Worm (Caenorhabditis elegans) whole organism, L1 larva: ENCODE results near the gene F19F10.3.

ENCODE experiments used
- C04F5.9 ChIP-seq: sonication (generic microtip); optimal IDR thresholded peaks from 2 replicates; lab custom pipeline; 2016; ENCODE audit warnings: missing genetic modification characterization, missing compliant biosample characterization
- aha-1 ChIP-seq: fragments of 150-350 bp; optimal IDR thresholded peaks from 2 replicates; lab custom pipeline; 2014; ENCODE audit warnings: missing biosample characterization, missing genetic modification characterization
- blmp-1 ChIP-seq: fragments of 150-350 bp; optimal IDR thresholded peaks from 2 replicates; lab custom pipeline; 2014; ENCODE audit warnings: missing biosample characterization, missing genetic modification characterization
- dpl-1 ChIP-seq, 3 experiments: fragments of 150-350 bp in 2 of 3; sonication (generic microtip) in 1 of 3; optimal IDR thresholded peaks; 2 replicates each; lab custom pipeline; 2014 to 2017; ENCODE audit warnings: missing biosample characterization in 3 of 3, missing genetic modification characterization in 3 of 3, missing genetic modification reagents in 3 of 3
- elt-2 ChIP-seq: sonication (generic microtip); optimal IDR thresholded peaks from 2 replicates; lab custom pipeline; 2016; ENCODE audit warnings: missing genetic modification characterization, mild to moderate bottlenecking, inconsistent platforms, missing compliant biosample characterization, missing genetic modification reagents
- ets-5 ChIP-seq: fragments of 200-800 bp; sonication (Bioruptor generic); IDR thresholded peaks from 2 replicates; pipeline ENCODE4 v1.3.6; 2022; ENCODE audit warnings: missing genetic modification characterization, missing compliant biosample characterization
- grh-1 ChIP-seq: fragments of 200-800 bp; sonication (Bioruptor generic); IDR thresholded peaks from 2 replicates; pipeline ENCODE4 v1.3.6; 2022; ENCODE audit warnings: missing genetic modification reagents, missing genetic modification characterization, missing compliant biosample characterization
- hpl-2 ChIP-seq: fragments of 150-350 bp; optimal IDR thresholded peaks from 2 replicates; lab custom pipeline; 2014; ENCODE audit warnings: missing biosample characterization, missing genetic modification reagents, missing genetic modification characterization
- isw-1 ChIP-seq: fragments of 200-800 bp; sonication (Bioruptor generic); IDR thresholded peaks from 2 replicates; pipeline ENCODE4 v1.3.6; 2022; ENCODE audit warnings: missing genetic modification characterization, missing compliant biosample characterization
- jun-1 ChIP-seq: fragments of 150-350 bp; optimal IDR thresholded peaks from 2 replicates; lab custom pipeline; 2014; ENCODE audit warnings: missing biosample characterization, missing genetic modification reagents, missing genetic modification characterization
- lin-15B ChIP-seq: fragments of 150-350 bp; sonication (generic microtip); optimal IDR thresholded peaks from 3 replicates; lab custom pipeline; 2014; ENCODE audit warnings: missing biosample characterization, missing genetic modification characterization
- lin-35 ChIP-seq, 2 experiments: fragments of 150-350 bp; optimal IDR thresholded peaks; 2 replicates each; lab custom pipeline; 2014; ENCODE audit warnings: missing biosample characterization in 2 of 2, missing genetic modification characterization in 2 of 2, missing genetic modification reagents in 2 of 2
- mab-9 ChIP-seq: fragments of 200-800 bp; sonication (Bioruptor generic); IDR thresholded peaks from 2 replicates; pipeline ENCODE4 v1.3.6; 2022; ENCODE audit warnings: missing genetic modification reagents, missing genetic modification characterization, missing compliant biosample characterization
- mdl-1 ChIP-seq, 2 experiments: fragments of 150-350 bp; optimal IDR thresholded peaks; 2 replicates each; lab custom pipeline; 2014 to 2017; ENCODE audit warnings: missing biosample characterization in 2 of 2, missing genetic modification characterization in 2 of 2, inconsistent platforms in 1 of 2
- nhr-11 ChIP-seq: fragments of 150-350 bp; optimal IDR thresholded peaks from 2 replicates; lab custom pipeline; 2014; ENCODE audit warnings: missing biosample characterization, missing genetic modification characterization
- nhr-19 ChIP-seq: fragments of 200-800 bp; sonication (Bioruptor generic); conservative IDR thresholded peaks from 2 replicates; pipeline ENCODE4 v1.3.6; 2022; ENCODE audit warnings: missing genetic modification characterization, missing compliant biosample characterization
- nhr-28 ChIP-seq: fragments of 150-350 bp; optimal IDR thresholded peaks from 2 replicates; lab custom pipeline; 2014; ENCODE audit warnings: missing biosample characterization, missing genetic modification characterization
- nhr-47 ChIP-seq: sonication (generic microtip); optimal IDR thresholded peaks from 2 replicates; lab custom pipeline; 2016; ENCODE audit warnings: mild to moderate bottlenecking, missing genetic modification characterization, moderate library complexity, missing compliant biosample characterization
- nhr-71 ChIP-seq: sonication (generic microtip); optimal IDR thresholded peaks from 2 replicates; lab custom pipeline; 2016; ENCODE audit warnings: mild to moderate bottlenecking, missing genetic modification characterization, moderate library complexity, missing compliant biosample characterization
- nhr-90 ChIP-seq: sonication (generic microtip); optimal IDR thresholded peaks from 2 replicates; lab custom pipeline; 2016; ENCODE audit warnings: mild to moderate bottlenecking, missing genetic modification characterization, missing compliant biosample characterization; ENCODE audit not compliant: poor library complexity
- pax-3 ChIP-seq: fragments of 200-800 bp; sonication (Bioruptor generic); optimal IDR thresholded peaks from 2 replicates; lab custom pipeline; 2018; ENCODE audit warnings: mild to moderate bottlenecking, missing genetic modification characterization, moderate library complexity, missing compliant biosample characterization
- snpc-4 ChIP-seq: fragments of 150-350 bp; optimal IDR thresholded peaks from 2 replicates; lab custom pipeline; 2014; ENCODE audit warnings: missing biosample characterization, missing genetic modification characterization
- snu-23 ChIP-seq: sonication (generic microtip); optimal IDR thresholded peaks from 2 replicates; lab custom pipeline; 2016; ENCODE audit warnings: missing genetic modification characterization, missing compliant biosample characterization
- sup-37 ChIP-seq: fragments of 200-800 bp; sonication (Bioruptor generic); optimal IDR thresholded peaks from 2 replicates; lab custom pipeline; 2018; ENCODE audit warnings: mild to moderate bottlenecking, missing genetic modification characterization, missing compliant biosample characterization
- tlp-1 ChIP-seq: fragments of 150-350 bp; optimal IDR thresholded peaks from 2 replicates; lab custom pipeline; 2014; ENCODE audit warnings: missing biosample characterization, missing genetic modification characterization
- unc-30 ChIP-seq: sonication (generic microtip); optimal IDR thresholded peaks from 2 replicates; lab custom pipeline; 2017; ENCODE audit warnings: missing biosample characterization, missing genetic modification characterization
- unc-62 ChIP-seq: fragments of 150-350 bp; optimal IDR thresholded peaks from 2 replicates; lab custom pipeline; 2014; ENCODE audit warnings: missing biosample characterization, missing genetic modification reagents, missing genetic modification characterization
- zag-1 ChIP-seq: fragments of 150-350 bp; optimal IDR thresholded peaks from 2 replicates; lab custom pipeline; 2014; ENCODE audit warnings: missing biosample characterization, missing genetic modification characterization
- zip-4 ChIP-seq: fragments of 200-800 bp; sonication (Bioruptor generic); optimal IDR thresholded peaks from 2 replicates; lab custom pipeline; 2018; ENCODE audit warnings: mild to moderate bottlenecking, missing genetic modification characterization, moderate library complexity, missing compliant biosample characterization

The F19F10.3 gene

ce11 chrV:7538018-7538417 lies 13.9 kb upstream of the F19F10.3 start, which contains the start of gene C54F6.12:
Gene C54F6.12 (minus strand): TSS chrV:7538118.
- TF ChIP-seq mab-9 (GFP tag; lab: Robert Waterston, UW) (no peak), nhr-28 (tag; lab: Kevin White, UChicago) (no peak), zip-4 (GFP tag; lab: Kevin White, UChicago) (no peak), nhr-19 (GFP tag; lab: Robert Waterston, UW) (no peak), snu-23 (GFP tag; lab: Kevin White, UChicago) (no peak), hpl-2 (GFP tag; lab: Kevin White, UChicago) (no peak)

ce11 chrV:7539015-7539414 lies 12.9 kb upstream of the F19F10.3 start, which contains the start of gene srh-268:
Gene srh-268 (plus strand): TSS chrV:7539315.
- TF ChIP-seq ets-5 (GFP tag; lab: Robert Waterston, UW) (no peak), aha-1 (tag; lab: Kevin White, UChicago) (no peak), zag-1 (tag; lab: Kevin White, UChicago) (no peak), sup-37 (GFP tag; lab: Kevin White, UChicago) (no peak), blmp-1 (tag; lab: Kevin White, UChicago) (no peak), nhr-28 (tag; lab: Kevin White, UChicago) (no peak), nhr-11 (no peak), nhr-47 (tag; lab: Kevin White, UChicago) (no peak), dpl-1 (GFP tag; optimal IDR thresholded peaks at IDR 0.05; lab: Kevin White, UChicago) (no peak), snu-23 (GFP tag; lab: Kevin White, UChicago) (no peak), grh-1 (no peak), lin-15B (no peak), nhr-90 (tag; lab: Kevin White, UChicago) (no peak), unc-30 (tag; lab: Kevin White, UChicago) (no peak), nhr-71 (tag; lab: Kevin White, UChicago) (no peak), lin-35 (GFP tag; optimal IDR thresholded peaks at IDR 0.05; lab: Kevin White, UChicago) (no peak), snpc-4 (no peak), tlp-1 (tag; lab: Kevin White, UChicago) (no peak), isw-1 (GFP tag; lab: Robert Waterston, UW) (no peak)

DNA sequence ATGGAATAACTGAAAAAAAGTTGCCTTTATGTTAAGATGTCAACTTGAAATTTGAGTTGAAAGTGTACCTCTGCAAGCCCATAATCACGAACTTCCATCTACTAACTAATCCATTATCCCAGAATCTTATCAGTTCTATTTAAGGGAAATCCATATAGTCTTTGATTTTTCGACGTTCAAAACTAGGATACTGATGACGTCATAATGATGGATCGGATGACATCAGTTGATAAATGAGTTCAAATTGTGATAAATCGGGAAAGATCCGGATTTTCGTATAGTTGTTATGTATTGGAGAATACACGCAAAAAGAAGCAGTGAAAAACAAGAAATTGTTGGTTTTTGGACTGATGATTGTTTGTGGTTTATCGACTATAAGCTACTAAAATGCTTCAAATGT lies 8.2 kb upstream of the F19F10.3 start:
- TF ChIP-seq snpc-4: no peak
- TF ChIP-seq blmp-1 (tag; lab: Kevin White, UChicago): peak; percentile 10
- no peak for TF ChIP-seq mdl-1 (tag; optimal IDR thresholded peaks at IDR 0.05; lab: Kevin White, UChicago)
- no peak for TF ChIP-seq jun-1 (tag; lab: Kevin White, UChicago)

DNA sequence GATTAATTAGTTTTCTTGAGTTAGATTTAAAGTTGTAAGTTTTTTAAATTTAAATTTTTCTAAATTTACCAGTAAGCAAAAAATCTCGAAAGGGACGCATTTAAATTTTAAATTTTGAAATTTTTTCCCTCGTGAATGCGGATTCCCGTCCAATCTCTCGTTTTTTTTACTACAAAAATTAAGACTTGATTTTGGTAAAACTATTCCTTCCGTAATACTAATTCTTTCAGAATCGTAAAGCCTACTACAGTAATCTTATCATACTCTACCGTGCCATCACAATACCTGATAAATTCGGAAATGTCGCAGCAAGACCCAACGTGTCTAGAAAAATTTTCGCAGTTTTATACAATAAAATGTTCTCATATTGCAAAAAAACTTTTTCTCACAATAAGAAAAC lies 6.7 kb upstream of the F19F10.3 start, which contains the start of the genes C54F6.19 and nhx-3:
Gene C54F6.19, plus strand, starts transcription at position 301 of the 400 bp plus-strand sequence.
Gene nhx-3, minus strand, starts transcription at position 337 of the 400 bp plus-strand sequence.
- no peak for TF ChIP-seq zip-4 (GFP tag; lab: Kevin White, UChicago)
- no peak for TF ChIP-seq elt-2 (tag; lab: Kevin White, UChicago)

DNA sequence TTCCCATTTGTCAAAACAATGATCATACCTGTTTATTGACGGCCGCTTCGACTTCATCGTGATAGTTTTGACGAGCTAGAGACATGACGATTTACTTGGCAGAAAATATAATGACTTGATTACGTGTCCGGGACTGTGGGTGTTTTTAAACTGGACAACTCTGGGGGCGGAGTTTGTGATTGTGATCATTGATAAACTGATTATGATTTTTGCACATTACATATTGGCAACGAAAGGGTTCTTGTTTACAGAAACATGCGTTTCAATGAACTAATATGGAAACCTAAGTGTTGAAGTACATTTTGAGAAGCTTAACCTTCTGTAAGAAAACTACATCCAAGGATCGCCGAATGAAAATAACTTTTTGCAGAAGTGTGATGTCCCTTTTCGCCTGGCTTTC lies 4.4 kb upstream of the F19F10.3 start, which contains the start of gene ftn-1:
Gene ftn-1, minus strand, starts transcription at position 101 of the 400 bp plus-strand sequence.
- TF ChIP-seq nhr-90 (tag; lab: Kevin White, UChicago): no peak
- TF ChIP-seq unc-62 (GFP tag; lab: Kevin White, UChicago): no peak
- no peak for TF ChIP-seq C04F5.9 (tag; lab: Kevin White, UChicago)

ce11 chrV:7548017-7548416 lies 3.9 kb upstream of the F19F10.3 start:
- TF ChIP-seq lin-35 (GFP tag; optimal IDR thresholded peaks at IDR 0.05; lab: Kevin White, UChicago): peak in 1 of 2 experiments; percentile 6
- no peak for TF ChIP-seq pax-3 (tag; lab: Kevin White, UChicago)
- peak; percentile 88 for TF ChIP-seq elt-2 (tag; lab: Kevin White, UChicago)
